Fruit fly (Drosophila melanogaster) whole organism, adult: ENCODE results near the gene CG42822.
A peak's percentile ranks its signal among the peaks of the same experiment; 100 is the strongest.

Experiments
- CG11617 ChIP-seq: fragments of 200-800 bp; sonication (Bioruptor generic); optimal IDR thresholded peaks from 2 replicates; lab custom pipeline; 2017; ENCODE audit warnings: mild to moderate bottlenecking, missing biosample characterization, missing genetic modification reagents, missing genetic modification characterization
- CG12768 ChIP-seq: fragments of 200-800 bp; sonication (Bioruptor generic); optimal IDR thresholded peaks from 2 replicates; lab custom pipeline; 2017; ENCODE audit warnings: missing biosample characterization, missing genetic modification characterization, mild to moderate bottlenecking, moderate library complexity, missing genetic modification reagents
- CG14711 ChIP-seq: fragments of 200-800 bp; sonication (Bioruptor generic); optimal IDR thresholded peaks from 2 replicates; lab custom pipeline; 2018; ENCODE audit warnings: missing biosample characterization, mild to moderate bottlenecking, missing genetic modification characterization, moderate library complexity
- CG1620 ChIP-seq: fragments of 200-800 bp; sonication (Bioruptor generic); optimal IDR thresholded peaks from 2 replicates; lab custom pipeline; 2016; ENCODE audit warnings: missing biosample characterization, missing genetic modification characterization
- CG33017 ChIP-seq: fragments of 200-800 bp; sonication (Bioruptor generic); optimal IDR thresholded peaks from 2 replicates; lab custom pipeline; 2018; ENCODE audit warnings: missing biosample characterization, mild to moderate bottlenecking, missing genetic modification characterization, moderate library complexity
- CG5204 ChIP-seq: fragments of 200-800 bp; sonication (Bioruptor generic); optimal IDR thresholded peaks from 2 replicates; lab custom pipeline; 2016; ENCODE audit warnings: missing biosample characterization, missing genetic modification characterization
- CG7045 ChIP-seq: fragments of 200-800 bp; sonication (Bioruptor generic); optimal IDR thresholded peaks from 2 replicates; lab custom pipeline; 2017; ENCODE audit warnings: missing biosample characterization, mild to moderate bottlenecking, missing genetic modification characterization
- CG7101 ChIP-seq: fragments of 200-800 bp; sonication (Bioruptor generic); optimal IDR thresholded peaks from 2 replicates; lab custom pipeline; 2018; ENCODE audit warnings: missing biosample characterization, mild to moderate bottlenecking, missing genetic modification characterization, moderate library complexity
- Clk ChIP-seq: fragments of 200-800 bp; sonication (Bioruptor generic); optimal IDR thresholded peaks from 2 replicates; lab custom pipeline; 2017; ENCODE audit warnings: missing biosample characterization, missing genetic modification characterization
- Crg-1 ChIP-seq: fragments of 200-800 bp; sonication (Bioruptor generic); optimal IDR thresholded peaks from 2 replicates; lab custom pipeline; 2016; ENCODE audit warnings: missing biosample characterization, missing genetic modification characterization
- Hr96 ChIP-seq: fragments of 200-800 bp; sonication (Bioruptor generic); optimal IDR thresholded peaks from 2 replicates; lab custom pipeline; 2016; ENCODE audit warnings: missing biosample characterization, missing genetic modification characterization
- Mnt ChIP-seq: fragments of 200-800 bp; sonication (Bioruptor generic); optimal IDR thresholded peaks from 2 replicates; lab custom pipeline; 2016; ENCODE audit warnings: missing biosample characterization, mild to moderate bottlenecking, missing genetic modification characterization
- bab1 ChIP-seq: fragments of 200-800 bp; sonication (Bioruptor generic); optimal IDR thresholded peaks from 3 replicates; lab custom pipeline; 2019; ENCODE audit warnings: missing biosample characterization, mild to moderate bottlenecking, missing genetic modification characterization, moderate library complexity
- cic ChIP-seq: fragments of 200-800 bp; sonication (Bioruptor generic); optimal IDR thresholded peaks from 2 replicates; lab custom pipeline; 2017; ENCODE audit warnings: missing biosample characterization, mild to moderate bottlenecking, missing genetic modification characterization, moderate library complexity
- cnc ChIP-seq, 2 experiments: fragments of >200 bp; optimal IDR thresholded peaks; 2 replicates each; lab custom pipeline; 2017
- kay ChIP-seq: fragments of 200-800 bp; sonication (Bioruptor generic); peaks from one replicate; lab custom pipeline; 2016; ENCODE audit warnings: missing biosample characterization, missing genetic modification characterization, borderline replicate concordance
- ovo ChIP-seq: fragments of 200-800 bp; sonication (Bioruptor generic); optimal IDR thresholded peaks from 2 replicates; lab custom pipeline; 2016; ENCODE audit warnings: missing biosample characterization, missing genetic modification characterization
- pad ChIP-seq: fragments of 200-800 bp; sonication (Bioruptor generic); optimal IDR thresholded peaks from 3 replicates; lab custom pipeline; 2017; ENCODE audit warnings: missing biosample characterization, missing genetic modification characterization, mild to moderate bottlenecking, moderate library complexity, missing genetic modification reagents
- tj ChIP-seq: fragments of 200-800 bp; sonication (Bioruptor generic); optimal IDR thresholded peaks from 3 replicates; lab custom pipeline; 2017; ENCODE audit warnings: missing biosample characterization, mild to moderate bottlenecking, missing genetic modification characterization, moderate library complexity
- toe ChIP-seq: fragments of 200-800 bp; sonication (Bioruptor generic); optimal IDR thresholded peaks from 2 replicates; lab custom pipeline; 2016; ENCODE audit warnings: missing biosample characterization, missing genetic modification characterization

The CG42822 gene

dm6 chr3R:17394318-17395188, 19.1 kb upstream of the CG42822 start, which contains the start of gene CREG:
TSS of gene CREG (minus strand) at chr3R:17394640.
- TF ChIP-seq ovo (GFP tag; lab: Kevin White, UChicago) = no peak
- no peak for TF ChIP-seq CG1620 (GFP tag; lab: Kevin White, UChicago)
- TF ChIP-seq Mnt = peak; percentile 25
- peak; percentile 12 to 21 for TF ChIP-seq cnc (optimal IDR thresholded peaks at IDR 0.05; lab: Kevin White, UChicago)
- TF ChIP-seq toe (GFP tag; lab: Kevin White, UChicago) = no peak
- peak; percentile 26 for TF ChIP-seq pad (GFP tag; lab: Kevin White, UChicago)
- peak; percentile 20 for TF ChIP-seq CG14711 (tag; lab: Kevin White, UChicago)
- TF ChIP-seq CG5204 (GFP tag; lab: Kevin White, UChicago) = peak; percentile 50
- no peak for TF ChIP-seq CG33017
- peak; percentile 1 for TF ChIP-seq CG7101
- no peak for TF ChIP-seq Clk
- TF ChIP-seq kay (GFP tag; lab: Kevin White, UChicago) = peak; percentile 83
- peak; percentile 24 for TF ChIP-seq tj (GFP tag; lab: Kevin White, UChicago)
- TF ChIP-seq Hr96 (GFP tag; lab: Kevin White, UChicago) = peak; percentile 58
- peak; percentile 71 for TF ChIP-seq CG11617
- TF ChIP-seq Crg-1 = peak; percentile 2
- TF ChIP-seq bab1 (GFP tag; lab: Kevin White, UChicago) = no peak
- TF ChIP-seq CG7045 (GFP tag; lab: Kevin White, UChicago) = peak; percentile 24
- TF ChIP-seq CG12768 (GFP tag; lab: Kevin White, UChicago) = peak; percentile 59
- peak; percentile 22 for TF ChIP-seq cic (GFP tag; lab: Kevin White, UChicago)

DNA sequence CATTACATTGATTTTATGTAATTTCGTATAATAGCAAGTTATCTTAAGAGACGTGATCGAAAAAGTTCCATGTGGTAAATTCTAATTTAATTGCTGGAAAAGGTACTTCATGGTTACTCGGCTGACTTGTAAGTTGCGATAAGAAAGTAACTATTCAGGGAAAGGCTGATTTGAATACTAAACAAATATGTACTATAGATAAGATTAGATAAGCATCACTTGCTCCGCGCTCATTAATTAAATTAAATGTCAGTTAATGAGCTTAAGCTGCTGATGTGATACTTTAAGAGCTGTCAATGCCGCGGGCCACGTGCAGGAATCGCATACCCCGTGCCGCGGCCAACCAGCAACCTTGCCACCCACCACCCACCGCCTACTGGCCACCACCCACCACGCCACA, 13.6 kb upstream of the CG42822 start:
- peak; percentile 44 for TF ChIP-seq CG33017
- TF ChIP-seq CG7101 = peak; percentile 16
- peak; percentile 25 for TF ChIP-seq kay (GFP tag; lab: Kevin White, UChicago)
- no peak for TF ChIP-seq CG12768 (GFP tag; lab: Kevin White, UChicago)
- TF ChIP-seq cic (GFP tag; lab: Kevin White, UChicago) = peak; percentile 21
- TF ChIP-seq Hr96 (GFP tag; lab: Kevin White, UChicago) = no peak
- TF ChIP-seq Crg-1 = no peak

DNA sequence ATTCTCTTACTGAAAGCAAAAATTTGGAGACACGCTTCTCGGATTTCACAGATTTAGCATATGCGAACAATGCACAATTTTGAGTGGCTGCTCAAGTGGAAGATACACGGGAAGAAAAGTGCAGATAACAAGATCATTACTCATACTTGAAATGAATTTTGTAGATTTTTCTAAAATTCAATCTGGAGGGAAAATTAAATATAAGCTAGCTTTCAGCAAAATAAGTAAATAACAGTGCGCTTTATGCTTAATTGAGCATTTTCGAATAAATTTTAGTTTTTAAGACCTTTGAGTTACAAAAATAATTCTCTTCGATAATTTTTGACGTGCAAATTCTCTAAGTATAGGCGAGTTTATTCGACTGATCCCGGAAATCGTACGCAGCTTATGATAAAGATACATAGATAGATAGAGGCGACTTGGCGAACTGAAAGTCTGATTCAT, 13.0 kb upstream of the CG42822 start:
- TF ChIP-seq Hr96 (GFP tag; lab: Kevin White, UChicago) (no peak), Crg-1 (no peak), CG14711 (tag; lab: Kevin White, UChicago) (peak; percentile 52), CG7101 (peak; percentile 35), CG11617 (no peak), cic (GFP tag; lab: Kevin White, UChicago) (no peak), tj (GFP tag; lab: Kevin White, UChicago) (peak; percentile 90), Clk (no peak), CG5204 (GFP tag; lab: Kevin White, UChicago) (no peak), CG1620 (GFP tag; lab: Kevin White, UChicago) (no peak), CG7045 (GFP tag; lab: Kevin White, UChicago) (peak; percentile 61), CG12768 (GFP tag; lab: Kevin White, UChicago) (peak; percentile 31), Mnt (no peak), ovo (GFP tag; lab: Kevin White, UChicago) (no peak), CG33017 (no peak), pad (GFP tag; lab: Kevin White, UChicago) (peak; percentile 30), bab1 (GFP tag; lab: Kevin White, UChicago) (peak; percentile 52), cnc (optimal IDR thresholded peaks at IDR 0.05; lab: Kevin White, UChicago) (no peak), kay (GFP tag; lab: Kevin White, UChicago) (no peak), toe (GFP tag; lab: Kevin White, UChicago) (peak; percentile 4)

DNA sequence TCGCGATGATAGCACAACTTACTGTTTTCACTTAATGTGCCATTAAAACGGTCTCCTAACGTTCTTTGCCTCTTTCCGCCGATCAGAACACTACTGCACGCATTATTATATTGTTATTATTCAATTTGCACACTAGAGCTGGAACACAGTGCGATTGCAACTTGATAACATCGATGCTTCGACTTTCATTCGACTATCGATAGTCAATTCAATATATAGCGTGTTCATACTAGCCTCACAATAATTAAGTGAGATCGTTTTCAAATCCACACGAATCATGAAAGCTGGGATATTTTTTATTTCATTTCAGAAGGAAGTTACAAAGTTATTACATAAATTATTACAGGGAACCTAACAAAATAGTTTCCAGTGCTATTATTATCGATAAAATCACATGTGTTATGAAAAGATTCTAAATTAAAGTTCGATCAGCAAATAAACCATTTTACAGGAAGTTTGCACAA, 12.4 kb upstream of the CG42822 start:
- TF ChIP-seq ovo (GFP tag; lab: Kevin White, UChicago) (peak; percentile 20), toe (GFP tag; lab: Kevin White, UChicago) (peak; percentile 38), Crg-1 (peak; percentile 44), bab1 (GFP tag; lab: Kevin White, UChicago) (peak; percentile 45), CG5204 (GFP tag; lab: Kevin White, UChicago) (peak; percentile 78), CG33017 (peak; percentile 28), CG1620 (GFP tag; lab: Kevin White, UChicago) (peak; percentile 7), CG7045 (GFP tag; lab: Kevin White, UChicago) (no peak), CG11617 (peak; percentile 1), cic (GFP tag; lab: Kevin White, UChicago) (no peak), Mnt (peak; percentile 31), Clk (no peak), tj (GFP tag; lab: Kevin White, UChicago) (no peak), pad (GFP tag; lab: Kevin White, UChicago) (no peak), CG12768 (GFP tag; lab: Kevin White, UChicago) (no peak), kay (GFP tag; lab: Kevin White, UChicago) (peak; percentile 89), CG7101 (peak; percentile 48), CG14711 (tag; lab: Kevin White, UChicago) (peak; percentile 22), Hr96 (GFP tag; lab: Kevin White, UChicago) (peak; percentile 56), cnc (optimal IDR thresholded peaks at IDR 0.05; lab: Kevin White, UChicago) (no peak)

dm6 chr3R:17402434-17402833, 11.3 kb upstream of the CG42822 start, which contains the start of gene Sur-8:
TSS of gene Sur-8 (minus strand) at chr3R:17402515.
- no peak for TF ChIP-seq CG12768 (GFP tag; lab: Kevin White, UChicago)
- TF ChIP-seq tj (GFP tag; lab: Kevin White, UChicago) = no peak
- TF ChIP-seq CG7045 (GFP tag; lab: Kevin White, UChicago) = peak; percentile 30
- no peak for TF ChIP-seq CG11617
- TF ChIP-seq Clk = no peak
- no peak for TF ChIP-seq CG14711 (tag; lab: Kevin White, UChicago)
- TF ChIP-seq cnc (optimal IDR thresholded peaks at IDR 0.05; lab: Kevin White, UChicago) = no peak
- TF ChIP-seq Mnt = peak; percentile 36
- TF ChIP-seq toe (GFP tag; lab: Kevin White, UChicago) = peak; percentile 35
- TF ChIP-seq CG7101 = no peak
- peak; percentile 32 for TF ChIP-seq pad (GFP tag; lab: Kevin White, UChicago)
- TF ChIP-seq Crg-1 = no peak
- no peak for TF ChIP-seq bab1 (GFP tag; lab: Kevin White, UChicago)
- no peak for TF ChIP-seq CG33017
- no peak for TF ChIP-seq kay (GFP tag; lab: Kevin White, UChicago)
- TF ChIP-seq cic (GFP tag; lab: Kevin White, UChicago) = no peak
- TF ChIP-seq ovo (GFP tag; lab: Kevin White, UChicago) = peak; percentile 42
- peak; percentile 74 for TF ChIP-seq Hr96 (GFP tag; lab: Kevin White, UChicago)
- peak; percentile 33 for TF ChIP-seq CG5204 (GFP tag; lab: Kevin White, UChicago)
- TF ChIP-seq CG1620 (GFP tag; lab: Kevin White, UChicago) = peak; percentile 62
